Fruit fly (Drosophila melanogaster) whole organism, prepupa: ENCODE measurements around the gene atms.

Source experiments
- CG8632 ChIP-seq: fragments of 200-800 bp; sonication (Bioruptor generic); optimal IDR thresholded peaks from 3 replicates; lab custom pipeline; 2016; ENCODE audit warnings: missing biosample characterization, missing genetic modification characterization
- Met ChIP-seq: fragments of 200-800 bp; sonication (Bioruptor generic); optimal IDR thresholded peaks from 3 replicates; lab custom pipeline; 2016; ENCODE audit warnings: missing biosample characterization, missing genetic modification characterization
- esn ChIP-seq: fragments of 200-800 bp; sonication (Bioruptor generic); optimal IDR thresholded peaks from 2 replicates; lab custom pipeline; 2016; ENCODE audit warnings: missing biosample characterization, mild to moderate bottlenecking, missing genetic modification characterization, moderate library complexity

DNA sequence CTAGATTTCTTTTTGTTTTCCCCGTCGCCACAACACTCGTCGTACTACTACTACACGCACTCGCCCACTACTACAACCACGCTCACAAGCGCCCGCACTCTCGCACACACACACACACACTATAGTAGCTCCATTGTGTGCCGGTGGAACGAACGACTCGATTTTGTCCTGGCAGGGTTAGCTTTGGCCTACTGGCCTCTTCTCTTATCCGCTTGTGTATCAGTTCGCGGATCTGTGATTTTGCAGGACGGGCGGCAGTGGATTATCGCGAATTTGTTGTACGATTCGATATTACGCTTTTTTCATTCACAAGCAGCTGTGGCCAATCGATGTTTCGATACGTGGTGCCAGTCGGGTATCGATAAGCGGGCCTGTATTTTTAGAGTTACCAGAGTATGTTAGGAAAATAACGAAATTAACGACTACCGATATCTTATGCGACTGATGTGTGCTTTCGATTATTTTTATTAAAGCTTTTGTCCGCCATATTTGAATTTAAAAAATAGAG is 71.3 kb downstream of the atms start, which contains the start of gene CG14657:
- no peak for TF ChIP-seq CG8632 (GFP tag; lab: Kevin White, UChicago)
- TF ChIP-seq esn (GFP tag; lab: Kevin White, UChicago): peak; percentile 19
- no peak for TF ChIP-seq Met (GFP tag; lab: Kevin White, UChicago)
